Fruit fly (Drosophila melanogaster): Measurements from ENCODE around the gene NdufA3.

DNA sequence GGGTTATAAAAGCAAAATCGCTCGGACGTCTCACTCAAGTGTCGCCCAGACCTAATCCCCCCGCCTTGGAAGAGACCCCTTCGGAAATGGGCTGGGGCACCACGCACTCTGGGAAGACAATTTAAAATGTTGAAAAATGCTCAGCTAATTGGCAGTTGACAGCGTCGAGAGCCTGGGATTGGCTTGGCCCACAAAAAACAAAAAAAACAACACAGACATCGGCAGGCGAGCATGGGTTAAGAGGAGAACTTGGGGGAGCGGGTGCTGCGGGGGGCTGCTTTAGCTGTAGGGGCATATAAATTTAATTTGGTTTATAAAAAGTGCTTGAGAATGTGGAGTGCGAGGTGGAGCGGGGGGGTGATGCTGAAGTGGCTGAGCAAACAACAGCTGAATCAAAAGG, 37.4 kb downstream of the NdufA3 start:
- TF ChIP-seq OdsH (GFP tag; optimal IDR thresholded peaks at IDR 0.05) (no peak), CG9139 (GFP tag; optimal IDR thresholded peaks at IDR 0.05) (no peak), CG6854 (GFP tag; optimal IDR thresholded peaks at IDR 0.05) (no peak)
